Fruit fly (Drosophila melanogaster) whole organism: ENCODE data around the gene CG14015.

Experiments
- CG8478 ChIP-seq: fragments of >200 bp; optimal IDR thresholded peaks from 2 replicates; lab custom pipeline; 2018; ENCODE audit warnings: inconsistent platforms
- Dll ChIP-seq: fragments of >200 bp; optimal IDR thresholded peaks from 2 replicates; lab custom pipeline; 2017
- EcR ChIP-seq, 2 experiments: fragments of >200 bp; optimal IDR thresholded peaks; 2 replicates each; lab custom pipeline; 2017; ENCODE audit warnings: missing biosample characterization in 2 of 2, missing genetic modification characterization in 2 of 2, missing genetic modification reagents in 2 of 2
- pan ChIP-seq: fragments of >200 bp; optimal IDR thresholded peaks from 2 replicates; lab custom pipeline; 2017
- psq ChIP-seq: fragments of >200 bp; optimal IDR thresholded peaks from 2 replicates; lab custom pipeline; 2017
- usp ChIP-seq: fragments of >200 bp; optimal IDR thresholded peaks from 2 replicates; lab custom pipeline; 2017; ENCODE audit warnings: missing biosample characterization, missing genetic modification characterization, mixed read lengths

Gene CG14015

DNA sequence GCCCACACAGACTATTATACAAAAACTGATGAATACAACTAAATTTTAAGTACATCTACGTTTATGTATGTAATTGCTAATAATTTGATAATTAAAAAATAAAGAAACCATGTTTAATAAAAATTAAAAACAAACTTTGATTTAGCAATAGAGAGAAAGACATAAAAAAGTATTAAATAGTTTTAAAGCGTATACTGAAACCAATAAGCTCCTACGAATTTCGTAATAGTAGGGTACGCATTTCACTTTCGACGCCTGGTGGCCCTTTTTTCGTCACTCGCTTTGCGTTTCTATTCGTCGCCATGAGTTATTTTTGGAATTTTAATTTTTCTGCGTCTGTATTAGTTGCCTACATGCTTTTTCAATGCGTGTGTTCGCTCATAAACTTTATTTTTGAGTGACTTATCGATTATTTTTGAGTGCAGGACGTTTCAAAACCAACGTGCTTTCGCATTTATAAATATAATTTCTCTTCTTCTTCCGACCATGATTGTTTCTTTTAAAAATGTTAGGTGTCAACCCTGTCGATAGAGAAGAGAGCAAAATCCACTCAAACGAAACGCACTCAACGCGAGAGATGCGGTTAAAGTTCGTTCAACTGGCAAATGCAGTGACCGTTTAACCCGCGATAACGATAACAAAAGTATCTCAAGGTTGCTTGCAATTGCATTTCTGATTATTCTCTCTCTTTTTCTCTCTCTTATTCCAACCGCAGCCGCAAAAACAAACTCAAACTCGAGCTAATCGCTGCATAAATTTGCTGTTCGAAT is 7.7 kb upstream of the CG14015 start, which contains the start of gene Oscillin:
Gene Oscillin (plus strand): TSS at position 569 of the 770 bp plus-strand sequence.
- TF ChIP-seq EcR (GFP tag; optimal IDR thresholded peaks at IDR 0.05; lab: Kevin White, UChicago), result no peak
- no peak for TF ChIP-seq psq (lab: Kevin White, UChicago)
- no peak for TF ChIP-seq usp
- TF ChIP-seq pan (lab: Kevin White, UChicago), result no peak
- no peak for TF ChIP-seq Dll (lab: Kevin White, UChicago)
- TF ChIP-seq CG8478 (lab: Kevin White, UChicago), result no peak

DNA sequence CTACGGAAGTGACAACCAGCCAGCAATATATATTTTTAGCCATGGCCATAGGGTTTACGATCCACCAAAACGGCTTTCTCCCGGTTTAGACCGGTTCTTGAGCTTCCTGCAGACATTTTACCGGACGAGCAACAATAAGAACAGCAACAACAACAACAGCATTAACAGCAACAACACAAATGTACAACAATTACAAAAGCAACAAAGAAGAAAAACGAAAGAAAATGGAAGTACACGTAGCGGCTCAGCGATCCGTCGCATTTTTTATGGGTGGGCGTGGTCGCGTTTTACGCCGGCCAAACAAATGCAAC is 7.2 kb upstream of the CG14015 start:
- TF ChIP-seq usp (no peak), EcR (GFP tag; optimal IDR thresholded peaks at IDR 0.05; lab: Kevin White, UChicago) (no peak), pan (lab: Kevin White, UChicago) (no peak), CG8478 (lab: Kevin White, UChicago) (no peak), Dll (lab: Kevin White, UChicago) (no peak), psq (lab: Kevin White, UChicago) (no peak)

DNA sequence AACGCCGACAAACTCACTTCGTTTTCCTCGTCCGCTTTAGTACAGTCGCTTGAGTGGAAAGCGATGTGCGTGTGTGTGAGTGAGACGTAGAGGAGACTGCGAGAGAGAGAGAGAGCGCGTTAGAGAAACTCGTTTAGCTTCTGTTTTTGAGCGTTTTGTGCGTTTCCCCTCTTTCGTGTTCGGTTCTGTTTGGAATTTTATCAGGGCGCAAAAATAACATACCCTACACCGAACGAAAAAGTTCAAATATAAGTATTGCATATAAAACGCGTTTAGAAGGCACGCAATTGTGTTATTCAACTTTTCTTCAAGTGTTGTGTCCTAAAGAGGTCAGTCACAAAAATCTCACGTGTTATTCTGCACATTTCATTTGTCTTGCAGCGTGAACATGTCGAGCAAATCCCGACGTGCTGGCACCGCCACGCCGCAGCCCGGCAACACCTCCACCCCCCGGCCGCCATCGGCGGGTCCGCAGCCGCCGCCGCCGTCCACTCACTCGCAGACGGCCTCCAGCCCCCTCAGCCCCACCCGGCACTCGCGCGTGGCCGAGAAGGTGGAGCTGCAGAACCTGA is 4.0 kb upstream of the CG14015 start:
- no peak for TF ChIP-seq CG8478 (lab: Kevin White, UChicago)
- no peak for TF ChIP-seq Dll (lab: Kevin White, UChicago)

DNA sequence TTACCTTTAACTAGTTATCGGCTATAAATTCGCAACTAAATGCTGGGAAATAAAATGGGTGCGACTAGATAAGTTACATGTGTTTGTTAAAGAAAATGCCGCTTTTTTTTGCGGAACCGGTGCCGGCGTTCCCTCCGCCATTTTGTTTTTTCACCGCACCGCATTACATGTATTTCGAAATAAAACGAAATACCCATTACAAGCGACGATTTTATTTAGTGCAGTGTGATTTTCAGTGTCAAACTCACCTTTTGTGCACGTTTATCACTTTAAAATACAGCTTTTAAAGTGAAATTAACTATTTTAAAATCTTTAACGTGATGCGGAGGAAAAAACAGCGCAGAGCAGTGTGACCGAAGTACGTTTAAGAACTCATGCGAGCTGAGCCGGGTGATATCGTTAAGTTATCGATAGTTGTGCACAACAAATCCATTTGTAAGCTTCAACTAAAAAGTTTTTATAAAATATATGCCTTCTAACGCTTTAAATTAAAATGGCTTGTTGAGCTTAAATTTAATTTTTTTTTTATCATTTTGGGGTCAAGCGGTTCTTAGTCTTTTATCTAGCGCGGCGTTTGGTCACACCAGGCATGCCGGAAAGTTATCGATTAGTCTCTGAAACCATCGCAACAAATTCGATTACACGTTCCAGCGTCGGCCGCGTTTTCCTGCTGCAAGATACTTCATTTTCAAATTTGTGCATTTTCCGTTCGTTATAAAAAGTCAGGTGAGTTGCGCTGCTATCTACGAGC is 3.1 kb upstream of the CG14015 start, which contains the start of the genes Hel25E and Lam:
Gene Hel25E (minus strand): TSS at position 380 of the 751 bp plus-strand sequence.
Gene Lam (plus strand): TSS at position 546 of the 751 bp plus-strand sequence.
- TF ChIP-seq psq (lab: Kevin White, UChicago) (no peak), pan (lab: Kevin White, UChicago) (no peak), Dll (lab: Kevin White, UChicago) (no peak), EcR (GFP tag; optimal IDR thresholded peaks at IDR 0.05; lab: Kevin White, UChicago) (no peak), CG8478 (lab: Kevin White, UChicago) (no peak), usp (no peak)

DNA sequence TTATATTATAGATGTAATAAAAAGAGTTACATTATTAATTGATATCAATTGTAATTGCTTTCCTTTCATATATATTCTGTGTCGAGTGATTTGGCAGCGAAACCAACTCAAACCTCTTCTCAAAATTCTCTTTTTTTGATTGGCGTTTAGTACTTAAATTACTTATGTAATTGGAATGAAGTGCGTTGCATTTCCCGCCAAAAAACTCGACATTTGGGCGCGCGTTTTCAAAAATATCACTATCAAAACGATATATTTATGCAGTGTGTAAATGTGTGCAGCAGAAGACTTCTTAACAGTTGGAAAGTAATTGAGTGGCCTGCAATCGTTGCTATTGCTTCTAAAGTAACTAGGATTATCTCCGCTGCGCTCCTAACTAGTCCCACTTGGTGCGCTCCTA is 1.9 kb downstream of the CG14015 start:
- TF ChIP-seq Dll (lab: Kevin White, UChicago) (no peak), pan (lab: Kevin White, UChicago) (no peak), psq (lab: Kevin White, UChicago) (no peak), CG8478 (lab: Kevin White, UChicago) (no peak), EcR (GFP tag; optimal IDR thresholded peaks at IDR 0.05; lab: Kevin White, UChicago) (no peak)

DNA sequence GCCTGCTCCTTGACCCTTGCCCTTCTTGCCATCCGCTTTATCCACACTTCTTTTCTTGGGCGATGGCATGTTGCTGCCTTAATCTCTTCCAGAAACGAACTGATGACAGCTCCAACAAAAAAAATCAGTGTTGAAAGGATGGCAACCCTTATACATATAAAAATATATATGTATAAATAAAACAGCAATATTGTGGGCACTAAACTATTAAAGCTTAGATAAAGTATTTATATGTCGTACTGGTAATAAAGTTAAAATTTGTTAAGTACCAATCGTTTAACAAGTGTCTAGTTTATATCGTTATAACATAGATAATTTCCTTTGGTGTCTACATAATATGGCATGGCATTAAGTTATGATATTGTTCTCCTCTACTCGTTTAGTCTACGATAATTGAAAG is 2.3 kb downstream of the CG14015 start, which contains the start of gene tomb:
Gene tomb (minus strand): TSS at position 101 of the 400 bp plus-strand sequence.
- TF ChIP-seq psq (lab: Kevin White, UChicago) (no peak), pan (lab: Kevin White, UChicago) (no peak), usp (no peak), EcR (GFP tag; optimal IDR thresholded peaks at IDR 0.05; lab: Kevin White, UChicago) (no peak), Dll (lab: Kevin White, UChicago) (no peak), CG8478 (lab: Kevin White, UChicago) (no peak)

DNA sequence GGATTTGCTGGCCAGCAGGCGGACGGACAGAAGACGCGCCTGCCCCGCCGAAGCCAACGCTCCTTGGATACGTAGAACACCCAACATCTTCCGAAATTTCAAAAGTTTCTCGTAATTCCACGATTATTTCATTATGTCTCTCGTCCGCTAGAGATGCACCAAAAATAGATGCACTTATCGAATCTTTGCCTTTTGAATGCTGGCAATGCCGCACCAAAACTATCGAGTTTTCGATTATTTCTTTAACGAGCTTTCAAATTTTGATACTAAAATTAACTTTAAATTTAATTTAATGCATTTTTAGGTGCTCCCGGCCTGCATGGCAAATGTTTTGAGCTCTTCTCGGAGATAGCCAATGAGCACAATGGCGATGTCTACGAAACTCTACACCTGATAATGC is 6.9 kb downstream of the CG14015 start, which contains the start of gene Coq6:
Gene Coq6 (minus strand): TSS at position 163 of the 400 bp plus-strand sequence.
- TF ChIP-seq pan (lab: Kevin White, UChicago) (no peak), Dll (lab: Kevin White, UChicago) (no peak), CG8478 (lab: Kevin White, UChicago) (no peak), psq (lab: Kevin White, UChicago) (no peak), EcR (GFP tag; optimal IDR thresholded peaks at IDR 0.05; lab: Kevin White, UChicago) (no peak), usp (no peak)

DNA sequence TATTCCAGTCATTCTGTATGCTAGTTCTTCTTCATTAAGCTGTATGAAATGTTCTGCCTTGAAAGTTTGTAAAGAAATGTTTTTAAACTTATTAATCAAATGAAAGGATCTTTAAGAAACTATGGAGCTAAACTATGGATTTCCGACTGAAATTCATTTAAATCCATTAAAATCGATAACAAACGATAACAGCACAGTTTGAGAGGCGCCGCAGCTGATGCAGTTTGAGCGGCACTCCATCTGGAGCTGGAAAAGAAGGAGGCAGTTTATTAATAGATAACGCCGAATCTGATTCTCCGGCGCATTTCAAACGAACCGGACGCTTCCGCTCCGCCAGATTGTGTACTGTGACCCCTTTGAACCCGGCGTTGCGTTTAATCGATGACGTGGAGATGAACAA is 11.1 kb downstream of the CG14015 start, which contains the start of gene CG31915:
Gene CG31915 (plus strand): TSS at position 263 of the 400 bp plus-strand sequence.
- TF ChIP-seq usp (no peak), EcR (GFP tag; optimal IDR thresholded peaks at IDR 0.05; lab: Kevin White, UChicago) (no peak), Dll (lab: Kevin White, UChicago) (no peak), CG8478 (lab: Kevin White, UChicago) (no peak), pan (lab: Kevin White, UChicago) (no peak), psq (lab: Kevin White, UChicago) (no peak)

DNA sequence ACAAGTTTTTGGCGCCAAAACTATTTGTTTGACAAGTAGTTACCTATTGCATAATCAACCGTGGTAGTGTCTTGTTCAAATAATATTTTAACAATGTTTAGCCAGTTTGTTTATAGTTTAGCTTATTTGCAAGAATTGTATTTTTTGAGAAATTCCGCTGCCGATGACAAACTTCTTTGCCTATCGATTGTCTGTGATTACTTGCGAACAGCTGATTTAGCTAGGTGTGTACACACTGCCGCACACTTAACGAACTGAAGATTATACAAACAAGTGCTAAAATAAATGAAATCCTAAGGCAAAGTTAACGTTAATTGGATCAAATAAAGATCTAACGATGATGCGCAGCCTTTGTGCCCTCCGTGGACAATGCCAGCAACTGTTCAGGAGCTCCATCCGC is 12.3 kb downstream of the CG14015 start, which contains the start of gene Cox11:
Gene Cox11 (plus strand): TSS at position 220 of the 400 bp plus-strand sequence.
- no peak for TF ChIP-seq Dll (lab: Kevin White, UChicago)
- no peak for TF ChIP-seq pan (lab: Kevin White, UChicago)
- TF ChIP-seq EcR (GFP tag; optimal IDR thresholded peaks at IDR 0.05; lab: Kevin White, UChicago), result no peak
- TF ChIP-seq psq (lab: Kevin White, UChicago), result no peak
- TF ChIP-seq usp, result no peak
- no peak for TF ChIP-seq CG8478 (lab: Kevin White, UChicago)

DNA sequence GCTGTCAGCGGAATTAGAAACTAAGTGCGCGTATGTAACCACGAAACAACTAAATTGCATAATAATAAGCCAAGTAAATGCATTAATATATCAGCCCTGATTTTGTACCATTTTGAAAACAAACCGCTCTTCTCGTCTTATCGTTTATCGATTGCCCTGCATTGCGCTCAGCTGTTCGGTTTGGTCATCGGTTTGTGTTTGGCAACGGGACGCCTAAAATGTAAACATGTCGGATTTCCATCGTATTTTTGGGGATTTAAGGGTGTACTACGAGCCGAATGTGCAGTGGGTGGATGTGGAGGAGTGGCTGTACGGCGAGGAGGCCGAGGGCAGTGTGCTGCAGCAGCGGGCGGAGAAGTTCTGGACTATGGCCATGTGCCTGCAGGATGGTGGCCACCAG is 13.3 kb downstream of the CG14015 start, which contains the start of gene Cap-D3:
Gene Cap-D3 (plus strand): TSS at position 183 of the 400 bp plus-strand sequence.
- TF ChIP-seq usp, result no peak
- TF ChIP-seq pan (lab: Kevin White, UChicago), result no peak
- no peak for TF ChIP-seq psq (lab: Kevin White, UChicago)
- no peak for TF ChIP-seq Dll (lab: Kevin White, UChicago)
- no peak for TF ChIP-seq CG8478 (lab: Kevin White, UChicago)
- no peak for TF ChIP-seq EcR (GFP tag; optimal IDR thresholded peaks at IDR 0.05; lab: Kevin White, UChicago)
